Fruit fly (Drosophila melanogaster) whole organism, prepupa: ENCODE measurements around the gene Eo.

Source experiments
- Blimp-1 ChIP-seq: fragments of 200-800 bp; sonication (Bioruptor generic); optimal IDR thresholded peaks from 3 replicates; lab custom pipeline; 2017; ENCODE audit warnings: missing biosample characterization, missing genetic modification characterization, mild to moderate bottlenecking, moderate library complexity, missing genetic modification reagents
- CG11902 ChIP-seq: fragments of 200-800 bp; sonication (Bioruptor generic); optimal IDR thresholded peaks from 3 replicates; lab custom pipeline; 2016; ENCODE audit warnings: missing biosample characterization, missing genetic modification characterization
- CG1621 ChIP-seq: fragments of 200-800 bp; sonication (Bioruptor generic); optimal IDR thresholded peaks from 3 replicates; lab custom pipeline; 2018; ENCODE audit warnings: missing biosample characterization, mild to moderate bottlenecking, missing genetic modification characterization
- CG3919 ChIP-seq: fragments of 200-800 bp; sonication (Bioruptor generic); optimal IDR thresholded peaks from 3 replicates; lab custom pipeline; 2016; ENCODE audit warnings: missing biosample characterization, missing genetic modification characterization
- CG4318 ChIP-seq: fragments of 200-800 bp; sonication (Bioruptor generic); optimal IDR thresholded peaks from 3 replicates; lab custom pipeline; 2017; ENCODE audit warnings: missing biosample characterization, mild to moderate bottlenecking, missing genetic modification characterization
- CG6276 ChIP-seq: fragments of 200-800 bp; sonication (Bioruptor generic); optimal IDR thresholded peaks from 2 replicates; lab custom pipeline; 2017; ENCODE audit warnings: missing biosample characterization, mild to moderate bottlenecking, missing genetic modification characterization
- CG6854 ChIP-seq: fragments of 200-800 bp; sonication (Bioruptor generic); optimal IDR thresholded peaks from 2 replicates; lab custom pipeline; 2017; ENCODE audit warnings: missing biosample characterization, mild to moderate bottlenecking, missing genetic modification characterization
- CG8119 ChIP-seq: fragments of 200-800 bp; sonication (Bioruptor generic); IDR thresholded peaks from 3 replicates; pipeline ENCODE4 v1.3.6; 2022; ENCODE audit warnings: missing biosample characterization, missing genetic modification characterization
- Eip78C ChIP-seq: fragments of 200-800 bp; sonication (Bioruptor generic); peaks from one replicate; lab custom pipeline; 2016; ENCODE audit warnings: missing biosample characterization, missing genetic modification characterization
- Hr38 ChIP-seq: sonication (Bioruptor generic); optimal IDR thresholded peaks from 2 replicates; lab custom pipeline; 2016; ENCODE audit warnings: missing biosample characterization, missing genetic modification characterization
- Lpt ChIP-seq: fragments of 200-800 bp; sonication (Bioruptor generic); optimal IDR thresholded peaks from 3 replicates; lab custom pipeline; 2016; ENCODE audit warnings: missing biosample characterization, missing genetic modification characterization
- OdsH ChIP-seq: fragments of 200-800 bp; sonication (Bioruptor generic); optimal IDR thresholded peaks from 3 replicates; lab custom pipeline; 2016; ENCODE audit warnings: missing biosample characterization, missing genetic modification characterization
- dsx ChIP-seq: fragments of 200-800 bp; optimal IDR thresholded peaks from 3 replicates; lab custom pipeline; 2019; ENCODE audit warnings: missing biosample characterization, mild to moderate bottlenecking, missing genetic modification characterization, moderate library complexity; ENCODE audit not compliant: poor library complexity, severe bottlenecking
- eg ChIP-seq: fragments of 200-800 bp; sonication (Bioruptor generic); IDR thresholded peaks from 3 replicates; pipeline ENCODE4 v1.3.6; 2022; ENCODE audit warnings: missing biosample characterization, missing genetic modification characterization
- fd85E ChIP-seq: fragments of 200-800 bp; sonication (Bioruptor generic); optimal IDR thresholded peaks from 3 replicates; lab custom pipeline; 2016; ENCODE audit warnings: missing biosample characterization, missing genetic modification characterization
- lz ChIP-seq: fragments of 200-800 bp; sonication (Bioruptor generic); optimal IDR thresholded peaks from 3 replicates; lab custom pipeline; 2016; ENCODE audit warnings: missing biosample characterization, missing genetic modification characterization
- topi ChIP-seq: fragments of 200-800 bp; sonication (Bioruptor generic); optimal IDR thresholded peaks from 3 replicates; lab custom pipeline; 2016; ENCODE audit warnings: missing biosample characterization, missing genetic modification characterization
- vri ChIP-seq: fragments of 200-800 bp; sonication (Bioruptor generic); optimal IDR thresholded peaks from 3 replicates; lab custom pipeline; 2016; ENCODE audit warnings: missing biosample characterization, mild to moderate bottlenecking, missing genetic modification characterization

The Eo gene

dm6 chrX:14868414-14868813 is 50.2 kb downstream of the Eo start:
- TF ChIP-seq fd85E (GFP tag; lab: Kevin White, UChicago) (no peak), eg (peak; percentile 43; the same call in 1 of the 3 replicates), lz (GFP tag; lab: Kevin White, UChicago) (no peak), CG6276 (GFP tag; lab: Kevin White, UChicago) (peak; percentile 38), CG6854 (GFP tag; lab: Kevin White, UChicago) (peak; percentile 55), Eip78C (GFP tag; lab: Kevin White, UChicago) (peak; percentile 32), CG4318 (GFP tag; lab: Kevin White, UChicago) (no peak), topi (GFP tag; lab: Kevin White, UChicago) (no peak), Blimp-1 (GFP tag; lab: Kevin White, UChicago) (peak; percentile 40), Lpt (GFP tag; lab: Kevin White, UChicago) (peak; percentile 4)

- TF ChIP-seq CG1621 (tag; lab: Kevin White, UChicago) (no peak), CG3919 (GFP tag; lab: Kevin White, UChicago) (no peak), vri (GFP tag; lab: Kevin White, UChicago) (no peak), OdsH (GFP tag; lab: Kevin White, UChicago) (no peak), CG11902 (GFP tag; lab: Kevin White, UChicago) (no peak), dsx (GFP tag; lab: Kevin White, UChicago) (no peak), Hr38 (GFP tag; lab: Kevin White, UChicago) (no peak), lz (GFP tag; lab: Kevin White, UChicago) (no peak), CG8119 (GFP tag; lab: Robert Waterston, UW) (no peak)
These were observed 51.7 kb downstream of the Eo start for dm6 chrX:14866911-14867310.
